Worm (Caenorhabditis elegans) whole organism, L1 larva: ENCODE results near the gene ceh-34.

Experiments used
- C04F5.9 ChIP-seq: sonication (generic microtip); optimal IDR thresholded peaks from 2 replicates; lab custom pipeline; 2016; ENCODE audit warnings: missing genetic modification characterization, missing compliant biosample characterization
- C16A3.4 ChIP-seq: fragments of 150-350 bp; optimal IDR thresholded peaks from 2 replicates; lab custom pipeline; 2014; ENCODE audit warnings: missing biosample characterization, missing genetic modification characterization
- Y116A8C.19 ChIP-seq: sonication (generic microtip); optimal IDR thresholded peaks from 2 replicates; lab custom pipeline; 2016; ENCODE audit warnings: missing compliant biosample characterization, missing genetic modification characterization, borderline replicate concordance
- alr-1 ChIP-seq: fragments of 200-800 bp; sonication (Bioruptor generic); optimal IDR thresholded peaks from 2 replicates; lab custom pipeline; 2018; ENCODE audit warnings: borderline replicate concordance, mild to moderate bottlenecking, missing genetic modification characterization, missing compliant biosample characterization
- aly-2 ChIP-seq: fragments of 150-350 bp; optimal IDR thresholded peaks from 2 replicates; lab custom pipeline; 2014; ENCODE audit warnings: missing biosample characterization, missing genetic modification characterization
- blmp-1 ChIP-seq: fragments of 150-350 bp; optimal IDR thresholded peaks from 2 replicates; lab custom pipeline; 2014; ENCODE audit warnings: missing biosample characterization, missing genetic modification characterization
- ceh-63 ChIP-seq: fragments of 200-800 bp; sonication (Bioruptor generic); optimal IDR thresholded peaks from 2 replicates; lab custom pipeline; 2018; ENCODE audit warnings: mild to moderate bottlenecking, missing genetic modification characterization, missing compliant biosample characterization
- ceh-82 ChIP-seq, 3 experiments: fragments of 150-350 bp in 1 of 3; sonication (generic microtip) in 2 of 3; optimal IDR thresholded peaks; 2 replicates each; lab custom pipeline; 2014 to 2017; ENCODE audit warnings: missing biosample characterization in 3 of 3, missing genetic modification characterization in 3 of 3
- ceh-88 ChIP-seq: fragments of 200-800 bp; sonication (Bioruptor generic); IDR thresholded peaks from 2 replicates; pipeline ENCODE4 v1.3.6; 2022; ENCODE audit warnings: missing genetic modification characterization, missing compliant biosample characterization
- dpl-1 ChIP-seq, 3 experiments: fragments of 150-350 bp in 2 of 3; sonication (generic microtip) in 1 of 3; optimal IDR thresholded peaks; 2 replicates each; lab custom pipeline; 2014 to 2017; ENCODE audit warnings: missing biosample characterization in 3 of 3, missing genetic modification characterization in 3 of 3, missing genetic modification reagents in 3 of 3
- dsc-1 ChIP-seq: sonication (generic microtip); optimal IDR thresholded peaks from 2 replicates; lab custom pipeline; 2016; ENCODE audit warnings: mild to moderate bottlenecking, missing genetic modification characterization, missing compliant biosample characterization
- efl-1 ChIP-seq, 4 experiments: fragments of 150-350 bp; optimal IDR thresholded peaks in 3 of 4; peaks in 1 of 4; 1 replicate in 1 of 4; 2 replicates in 3 of 4; lab custom pipeline; 2014; ENCODE audit warnings: missing biosample characterization in 2 of 4, missing genetic modification characterization in 2 of 4, missing genetic modification reagents in 2 of 4
- efl-3 ChIP-seq: fragments of 200-800 bp; sonication (Bioruptor generic); optimal IDR thresholded peaks from 2 replicates; lab custom pipeline; 2018; ENCODE audit warnings: mild to moderate bottlenecking, missing genetic modification characterization, missing compliant biosample characterization
- elt-2 ChIP-seq: sonication (generic microtip); optimal IDR thresholded peaks from 2 replicates; lab custom pipeline; 2016; ENCODE audit warnings: missing genetic modification characterization, mild to moderate bottlenecking, inconsistent platforms, missing compliant biosample characterization, missing genetic modification reagents
- elt-3 ChIP-seq, 6 experiments: fragments of 150-350 bp in 1 of 6; sonication (generic microtip); optimal IDR thresholded peaks; 2 replicates each; lab custom pipeline; 2017 to 2018; ENCODE audit warnings: missing biosample characterization in 6 of 6, missing genetic modification characterization in 6 of 6, inconsistent platforms in 1 of 6
- fkh-10 ChIP-seq: sonication (generic microtip); optimal IDR thresholded peaks from 2 replicates; lab custom pipeline; 2017; ENCODE audit warnings: missing biosample characterization, missing genetic modification reagents, missing genetic modification characterization
- fkh-4 ChIP-seq: sonication (generic microtip); optimal IDR thresholded peaks from 2 replicates; lab custom pipeline; 2016; ENCODE audit warnings: missing compliant biosample characterization, missing genetic modification characterization, borderline replicate concordance
- fkh-8 ChIP-seq: sonication (generic microtip); optimal IDR thresholded peaks from 2 replicates; lab custom pipeline; 2016; ENCODE audit warnings: mild to moderate bottlenecking, missing genetic modification characterization, missing compliant biosample characterization
- hlh-4 ChIP-seq: sonication (generic microtip); optimal IDR thresholded peaks from 2 replicates; lab custom pipeline; 2016; ENCODE audit warnings: mild to moderate bottlenecking, missing genetic modification characterization, missing compliant biosample characterization
- hpl-2 ChIP-seq: fragments of 150-350 bp; optimal IDR thresholded peaks from 2 replicates; lab custom pipeline; 2014; ENCODE audit warnings: missing biosample characterization, missing genetic modification reagents, missing genetic modification characterization
- isw-1 ChIP-seq: fragments of 200-800 bp; sonication (Bioruptor generic); IDR thresholded peaks from 2 replicates; pipeline ENCODE4 v1.3.6; 2022; ENCODE audit warnings: missing genetic modification characterization, missing compliant biosample characterization
- lin-13 ChIP-seq: fragments of 150-350 bp; optimal IDR thresholded peaks from 2 replicates; lab custom pipeline; 2014; ENCODE audit warnings: missing biosample characterization, missing genetic modification reagents, missing genetic modification characterization
- lin-14 ChIP-seq: fragments of 200-800 bp; sonication (Bioruptor generic); optimal IDR thresholded peaks from 2 replicates; lab custom pipeline; 2018; ENCODE audit warnings: mild to moderate bottlenecking, missing genetic modification characterization, moderate library complexity, missing compliant biosample characterization
- lin-15B ChIP-seq: fragments of 150-350 bp; sonication (generic microtip); optimal IDR thresholded peaks from 3 replicates; lab custom pipeline; 2014; ENCODE audit warnings: missing biosample characterization, missing genetic modification characterization
- lin-35 ChIP-seq, 2 experiments: fragments of 150-350 bp; optimal IDR thresholded peaks; 2 replicates each; lab custom pipeline; 2014; ENCODE audit warnings: missing biosample characterization in 2 of 2, missing genetic modification characterization in 2 of 2, missing genetic modification reagents in 2 of 2
- lsy-2 ChIP-seq, 2 experiments: fragments of 150-350 bp; optimal IDR thresholded peaks; 2 replicates each; lab custom pipeline; 2014; ENCODE audit warnings: missing biosample characterization in 2 of 2, missing genetic modification characterization in 2 of 2
- mdl-1 ChIP-seq, 2 experiments: fragments of 150-350 bp; optimal IDR thresholded peaks; 2 replicates each; lab custom pipeline; 2014 to 2017; ENCODE audit warnings: missing biosample characterization in 2 of 2, missing genetic modification characterization in 2 of 2, inconsistent platforms in 1 of 2
- nhr-19 ChIP-seq: fragments of 200-800 bp; sonication (Bioruptor generic); conservative IDR thresholded peaks from 2 replicates; pipeline ENCODE4 v1.3.6; 2022; ENCODE audit warnings: missing genetic modification characterization, missing compliant biosample characterization
- nhr-237 ChIP-seq: fragments of 150-350 bp; optimal IDR thresholded peaks from 2 replicates; lab custom pipeline; 2014; ENCODE audit warnings: missing biosample characterization, missing genetic modification characterization
- nhr-47 ChIP-seq: sonication (generic microtip); optimal IDR thresholded peaks from 2 replicates; lab custom pipeline; 2016; ENCODE audit warnings: mild to moderate bottlenecking, missing genetic modification characterization, moderate library complexity, missing compliant biosample characterization
- nhr-84 ChIP-seq: sonication (generic microtip); optimal IDR thresholded peaks from 2 replicates; lab custom pipeline; 2017; ENCODE audit warnings: missing biosample characterization, missing genetic modification characterization
- nhr-85 ChIP-seq: sonication (generic microtip); peaks from one replicate; lab custom pipeline; 2016; ENCODE audit warnings: missing genetic modification characterization, inconsistent platforms, missing compliant biosample characterization
- nhr-90 ChIP-seq: sonication (generic microtip); optimal IDR thresholded peaks from 2 replicates; lab custom pipeline; 2016; ENCODE audit warnings: mild to moderate bottlenecking, missing genetic modification characterization, missing compliant biosample characterization; ENCODE audit not compliant: poor library complexity
- pqm-1 ChIP-seq: sonication (generic microtip); optimal IDR thresholded peaks from 3 replicates; lab custom pipeline; 2017; ENCODE audit warnings: missing biosample characterization, missing genetic modification characterization
- rnt-1 ChIP-seq: sonication (generic microtip); optimal IDR thresholded peaks from 2 replicates; lab custom pipeline; 2016; ENCODE audit warnings: mild to moderate bottlenecking, missing genetic modification characterization, moderate library complexity, missing compliant biosample characterization
- skn-1 ChIP-seq: fragments of 150-350 bp; optimal IDR thresholded peaks from 2 replicates; lab custom pipeline; 2014; ENCODE audit warnings: missing biosample characterization, missing genetic modification characterization
- snu-23 ChIP-seq: sonication (generic microtip); optimal IDR thresholded peaks from 2 replicates; lab custom pipeline; 2016; ENCODE audit warnings: missing genetic modification characterization, missing compliant biosample characterization
- sup-37 ChIP-seq: fragments of 200-800 bp; sonication (Bioruptor generic); optimal IDR thresholded peaks from 2 replicates; lab custom pipeline; 2018; ENCODE audit warnings: mild to moderate bottlenecking, missing genetic modification characterization, missing compliant biosample characterization
- tbx-2 ChIP-seq: sonication (generic microtip); optimal IDR thresholded peaks from 2 replicates; lab custom pipeline; 2016; ENCODE audit warnings: missing genetic modification characterization, missing compliant biosample characterization
- tlp-1 ChIP-seq: fragments of 150-350 bp; optimal IDR thresholded peaks from 2 replicates; lab custom pipeline; 2014; ENCODE audit warnings: missing biosample characterization, missing genetic modification characterization
- unc-130 ChIP-seq: fragments of 150-350 bp; optimal IDR thresholded peaks from 2 replicates; lab custom pipeline; 2017; ENCODE audit warnings: missing biosample characterization, missing genetic modification characterization, inconsistent platforms
- xbp-1 ChIP-seq: sonication (generic microtip); optimal IDR thresholded peaks from 2 replicates; lab custom pipeline; 2016; ENCODE audit warnings: missing genetic modification characterization, missing compliant biosample characterization
- zip-4 ChIP-seq: fragments of 200-800 bp; sonication (Bioruptor generic); optimal IDR thresholded peaks from 2 replicates; lab custom pipeline; 2018; ENCODE audit warnings: mild to moderate bottlenecking, missing genetic modification characterization, moderate library complexity, missing compliant biosample characterization
- ztf-4 ChIP-seq: fragments of 150-350 bp; optimal IDR thresholded peaks from 2 replicates; lab custom pipeline; 2014; ENCODE audit warnings: missing biosample characterization, missing genetic modification characterization

Gene ceh-34

DNA sequence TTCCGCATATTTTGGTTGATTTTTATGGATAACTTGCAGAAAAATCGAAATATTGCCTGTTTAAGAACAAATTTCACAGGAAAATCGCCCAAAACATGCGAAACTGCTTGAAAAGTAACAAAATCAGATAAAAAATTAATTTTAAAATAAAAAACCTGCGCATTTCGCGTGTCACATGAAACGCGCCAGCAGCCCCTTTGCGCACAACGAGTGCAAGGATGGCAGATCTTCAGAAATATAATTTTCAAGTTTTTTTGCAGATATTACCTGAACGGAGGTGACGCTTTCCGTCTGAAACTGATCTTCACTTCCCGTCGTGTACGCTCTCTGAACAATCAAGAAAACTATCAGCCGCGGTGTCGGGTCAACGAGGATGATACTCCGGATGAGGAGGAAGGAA is 44.4 kb downstream of the ceh-34 start (continued):
- TF ChIP-seq dpl-1 (GFP tag; optimal IDR thresholded peaks at IDR 0.05; lab: Kevin White, UChicago), result peak; percentile 71 to 81 (median 81)
- TF ChIP-seq lin-15B (tag; lab: Kevin White, UChicago), result peak; percentile 20
- peak in 1 of 2 experiments; percentile 32 for TF ChIP-seq mdl-1 (tag; optimal IDR thresholded peaks at IDR 0.05; lab: Kevin White, UChicago)
- TF ChIP-seq ceh-82 (tag; optimal IDR thresholded peaks at IDR 0.05; lab: Kevin White, UChicago), result peak; percentile 38 to 61 (median 42)
- TF ChIP-seq zip-4 (GFP tag; lab: Kevin White, UChicago), result peak; percentile 11
- peak; percentile 67 to 80 for TF ChIP-seq lin-35 (GFP tag; optimal IDR thresholded peaks at IDR 0.05; lab: Kevin White, UChicago)
- TF ChIP-seq fkh-8 (tag; lab: Kevin White, UChicago), result peak; percentile 26
- peak; percentile 74 for TF ChIP-seq rnt-1
- TF ChIP-seq tbx-2 (tag; lab: Kevin White, UChicago), result peak; percentile 42
- no peak for TF ChIP-seq sup-37 (GFP tag; lab: Kevin White, UChicago)
- peak; percentile 24 for TF ChIP-seq isw-1 (GFP tag; lab: Robert Waterston, UW)
- peak; percentile 5 for TF ChIP-seq nhr-90 (tag; lab: Kevin White, UChicago)
- peak; percentile 62 for TF ChIP-seq nhr-19 (GFP tag; lab: Robert Waterston, UW)

ce11 chrV:5273770-5274169 is 45.6 kb downstream of the ceh-34 start, which contains the start of gene natc-2:
Gene natc-2 (plus strand): TSS chrV:5274070.
- TF ChIP-seq efl-3 (GFP tag; lab: Kevin White, UChicago), result no peak
- TF ChIP-seq, all 84 proteins: peak for 0

DNA sequence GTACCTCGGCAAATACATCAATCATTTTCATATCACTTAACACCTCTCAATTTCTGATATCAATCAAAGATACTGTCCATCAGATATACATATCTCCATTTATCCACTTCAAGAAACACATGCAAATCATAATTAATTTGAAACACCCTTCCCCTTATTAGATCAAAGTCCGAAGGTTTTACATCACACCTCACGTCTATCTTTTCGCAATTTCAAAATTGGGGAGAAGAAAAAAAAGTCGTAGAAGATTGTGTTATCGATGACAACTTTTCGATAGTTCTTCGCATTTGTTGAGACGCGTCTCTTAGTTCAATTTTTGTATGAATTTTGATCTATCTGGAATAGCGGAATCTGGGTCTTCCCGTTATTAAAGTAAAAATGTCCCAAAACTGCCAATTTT is 46.1 kb downstream of the ceh-34 start:
- TF ChIP-seq C16A3.4 (tag; lab: Kevin White, UChicago), result no peak
- TF ChIP-seq rnt-1, result no peak
- no peak for TF ChIP-seq ceh-63 (GFP tag; lab: Kevin White, UChicago)
- no peak for TF ChIP-seq efl-1 (optimal IDR thresholded peaks at IDR 0.05; lab: Kevin White, UChicago)
- peak in 1 of 2 experiments; percentile 57 for TF ChIP-seq efl-1 (GFP tag; optimal IDR thresholded peaks at IDR 0.05 in 1 of 2; lab: Kevin White, UChicago)
- no peak for TF ChIP-seq ceh-88 (GFP tag; lab: Robert Waterston, UW)
- no peak for TF ChIP-seq tbx-2 (tag; lab: Kevin White, UChicago)
- no peak for TF ChIP-seq nhr-85 (tag; lab: Kevin White, UChicago)
- TF ChIP-seq aly-2, result no peak
- TF ChIP-seq elt-3 (tag; optimal IDR thresholded peaks at IDR 0.05; lab: Kevin White, UChicago), result peak in 1 of 6 experiments; percentile 7
- no peak for TF ChIP-seq nhr-84
- TF ChIP-seq C04F5.9 (tag; lab: Kevin White, UChicago), result no peak
- no peak for TF ChIP-seq xbp-1 (tag; lab: Kevin White, UChicago)
- TF ChIP-seq alr-1 (tag; lab: Kevin White, UChicago), result no peak
- no peak for TF ChIP-seq fkh-4 (tag; lab: Kevin White, UChicago)
- TF ChIP-seq nhr-47, result no peak
- TF ChIP-seq blmp-1 (tag; lab: Kevin White, UChicago), result no peak
- TF ChIP-seq lin-35 (GFP tag; optimal IDR thresholded peaks at IDR 0.05; lab: Kevin White, UChicago), result peak in 1 of 2 experiments; percentile 1
- no peak for TF ChIP-seq pqm-1 (tag; lab: Kevin White, UChicago)
- TF ChIP-seq lsy-2 (tag; optimal IDR thresholded peaks at IDR 0.05; lab: Kevin White, UChicago), result no peak
- TF ChIP-seq nhr-19 (GFP tag; lab: Robert Waterston, UW), result 0 out of 2 replicates have a peak, but pooled peaks have one; percentile 2
- no peak for TF ChIP-seq tlp-1 (tag; lab: Kevin White, UChicago)
- TF ChIP-seq elt-2, result peak; percentile 7
- no peak for TF ChIP-seq hlh-4 (tag; lab: Kevin White, UChicago)
- no peak for TF ChIP-seq nhr-237

ce11 chrV:5272619-5273074 is 46.7 kb downstream of the ceh-34 start:
- TF ChIP-seq isw-1 (GFP tag; lab: Robert Waterston, UW), result no peak
- peak; percentile 18 for TF ChIP-seq skn-1
- peak; percentile 95 for TF ChIP-seq nhr-85 (tag; lab: Kevin White, UChicago)
- peak in 1 of 3 experiments; percentile 20 for TF ChIP-seq ceh-82 (tag; optimal IDR thresholded peaks at IDR 0.05; lab: Kevin White, UChicago)
- TF ChIP-seq dsc-1 (tag; lab: Kevin White, UChicago), result peak; percentile 8
- TF ChIP-seq lin-13 (GFP tag; lab: Kevin White, UChicago), result no peak
- peak; percentile 72 for TF ChIP-seq unc-130 (tag; lab: Kevin White, UChicago)
- peak; percentile 50 for TF ChIP-seq nhr-47
- no peak for TF ChIP-seq Y116A8C.19 (tag; lab: Kevin White, UChicago)
- TF ChIP-seq efl-1 (optimal IDR thresholded peaks at IDR 0.05; lab: Kevin White, UChicago), result peak in 1 of 2 experiments; percentile 7
- TF ChIP-seq efl-1 (GFP tag; optimal IDR thresholded peaks at IDR 0.05 in 1 of 2; lab: Kevin White, UChicago), result peak in 1 of 2 experiments; percentile 91
- peak; percentile 82 for TF ChIP-seq lin-14
- TF ChIP-seq lsy-2 (tag; optimal IDR thresholded peaks at IDR 0.05; lab: Kevin White, UChicago), result peak; percentile 1 to 4
- TF ChIP-seq hpl-2 (GFP tag; lab: Kevin White, UChicago), result no peak
- TF ChIP-seq C16A3.4 (tag; lab: Kevin White, UChicago), result peak; percentile 43
- peak in 5 of 6 experiments; percentile 42 to 71 (median 64) for TF ChIP-seq elt-3 (tag; optimal IDR thresholded peaks at IDR 0.05; lab: Kevin White, UChicago)
- peak; percentile 12 for TF ChIP-seq fkh-10 (GFP tag; lab: Kevin White, UChicago)
- peak; percentile 39 for TF ChIP-seq ztf-4 (tag; lab: Kevin White, UChicago)
- peak; percentile 9 for TF ChIP-seq blmp-1 (tag; lab: Kevin White, UChicago)
- peak; percentile 74 for TF ChIP-seq snu-23
